Worm (Caenorhabditis elegans): ENCODE measurements around the gene unc-5.

The unc-5 gene

DNA sequence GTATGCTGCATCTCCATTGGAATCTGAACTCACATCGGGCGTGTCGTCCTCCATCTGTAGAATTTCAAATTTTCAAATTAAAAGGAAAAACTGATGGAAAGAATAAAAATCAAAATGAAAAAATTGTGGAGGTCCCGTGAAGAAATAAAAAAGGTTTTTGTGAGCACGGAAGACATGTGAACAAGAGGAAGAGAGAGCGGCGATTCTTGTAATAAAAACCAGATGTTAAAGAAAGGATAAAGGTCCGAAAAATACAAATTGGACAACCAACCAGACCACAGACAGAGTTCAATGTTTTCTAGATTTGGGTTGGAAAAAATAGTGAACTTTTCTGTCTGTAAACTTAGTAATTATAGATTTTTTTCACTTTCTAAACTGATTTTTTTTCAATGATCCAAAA lies at the start of gene unc-5:
unc-5 (minus strand) TSS at position 54 of the 400 bp plus-strand sequence.
- TF ChIP-seq scrt-1 (GFP tag; IDR thresholded peaks at IDR 0.05): no peak

DNA sequence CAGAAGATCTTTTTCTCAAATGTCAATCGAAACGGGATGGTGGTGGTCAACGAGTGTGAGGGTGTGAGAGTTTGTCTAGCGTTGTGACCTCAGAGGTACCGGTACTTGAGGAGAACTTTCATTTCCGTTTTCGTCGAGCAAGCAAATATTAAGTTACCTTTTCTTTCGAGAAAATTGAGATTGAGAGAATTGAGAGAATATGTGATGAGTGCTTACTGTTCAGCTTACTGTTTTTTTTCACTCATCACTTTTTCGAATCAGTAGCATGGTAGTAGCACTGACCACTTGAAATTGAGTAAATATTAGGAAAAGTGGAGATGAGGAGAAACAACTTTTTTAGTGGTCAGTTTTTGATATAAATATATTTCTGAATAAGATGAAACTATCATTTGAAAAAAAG lies 45.9 kb upstream of the unc-5 start, which contains the start of gene T12E12.6:
T12E12.6 (minus strand) TSS at position 101 of the 400 bp plus-strand sequence.
- no peak for TF ChIP-seq ceh-13 (GFP tag; optimal IDR thresholded peaks at IDR 0.05)
- no peak for TF ChIP-seq hnd-1 (tag; optimal IDR thresholded peaks at IDR 0.05)
- TF ChIP-seq tra-4 (tag; optimal IDR thresholded peaks at IDR 0.05): no peak
- no peak for TF ChIP-seq scrt-1 (GFP tag; IDR thresholded peaks at IDR 0.05)
- TF ChIP-seq tbx-11 (GFP tag; IDR thresholded peaks at IDR 0.05): no peak
- no peak for TF ChIP-seq B0310.2 (tag; optimal IDR thresholded peaks at IDR 0.05)

DNA sequence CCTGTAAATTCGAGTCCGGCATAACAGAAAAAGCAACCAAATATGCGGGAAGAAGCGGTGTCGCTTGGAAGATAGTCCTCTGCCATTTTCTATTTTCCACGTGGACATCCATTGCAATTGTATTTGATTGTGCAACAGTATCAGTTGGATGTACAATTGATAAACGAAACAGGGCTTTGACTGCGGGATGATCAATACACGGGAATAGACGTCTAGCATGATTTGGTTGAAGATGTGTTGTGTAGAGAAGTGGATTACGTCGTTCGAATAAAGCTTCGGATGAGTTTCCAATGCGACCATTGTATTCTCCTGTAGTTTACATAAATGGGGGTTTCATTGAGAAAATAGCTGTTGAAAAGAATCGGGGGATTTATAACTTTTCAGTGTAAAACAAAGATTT lies 44.6 kb upstream of the unc-5 start:
- TF ChIP-seq ceh-36 (tag; optimal IDR thresholded peaks at IDR 0.05): no peak
- no peak for TF ChIP-seq hmbx-1 (tag; optimal IDR thresholded peaks at IDR 0.05)
- no peak for TF ChIP-seq sea-1 (GFP tag; conservative IDR thresholded peaks at IDR 0.05)

DNA sequence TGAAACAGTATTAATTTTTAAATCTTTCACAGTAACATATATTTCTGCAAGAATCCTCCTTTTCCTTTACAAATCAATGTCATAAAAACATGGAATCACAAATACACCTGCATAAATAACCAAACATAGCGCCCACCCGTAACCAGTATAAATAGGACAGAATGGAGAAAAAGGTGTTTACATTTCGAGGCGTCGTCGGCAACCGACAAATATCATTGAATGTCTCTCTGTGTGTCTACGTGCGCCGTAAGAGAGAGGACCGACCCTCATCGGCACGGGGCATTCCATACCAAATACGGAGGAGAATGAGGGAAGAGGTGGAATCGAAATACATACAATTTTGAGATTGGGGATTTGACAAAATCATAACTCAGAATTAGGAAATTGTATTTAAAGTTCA lies 37.0 kb upstream of the unc-5 start:
- no peak for TF ChIP-seq hnd-1 (tag; optimal IDR thresholded peaks at IDR 0.05)
- TF ChIP-seq pes-1 (GFP tag; IDR thresholded peaks at IDR 0.05): no peak
- TF ChIP-seq ama-1 (optimal IDR thresholded peaks at IDR 0.05): no peak
- no peak for TF ChIP-seq F13C5.2 (tag; optimal IDR thresholded peaks at IDR 0.05)
- TF ChIP-seq flt-1 (GFP tag; IDR thresholded peaks at IDR 0.05): no peak
- no peak for TF ChIP-seq aly-1 (tag; optimal IDR thresholded peaks at IDR 0.05)
- no peak for TF ChIP-seq sea-1 (GFP tag; conservative IDR thresholded peaks at IDR 0.05)
- no peak for TF ChIP-seq ets-7 (tag; optimal IDR thresholded peaks at IDR 0.05)
- no peak for TF ChIP-seq ceh-13 (GFP tag; optimal IDR thresholded peaks at IDR 0.05)
- no peak for TF ChIP-seq scrt-1 (GFP tag; IDR thresholded peaks at IDR 0.05)
- no peak for TF ChIP-seq hmbx-1 (tag; optimal IDR thresholded peaks at IDR 0.05)
- TF ChIP-seq tra-4 (tag; optimal IDR thresholded peaks at IDR 0.05): no peak
- no peak for TF ChIP-seq tbx-11 (GFP tag; IDR thresholded peaks at IDR 0.05)

DNA sequence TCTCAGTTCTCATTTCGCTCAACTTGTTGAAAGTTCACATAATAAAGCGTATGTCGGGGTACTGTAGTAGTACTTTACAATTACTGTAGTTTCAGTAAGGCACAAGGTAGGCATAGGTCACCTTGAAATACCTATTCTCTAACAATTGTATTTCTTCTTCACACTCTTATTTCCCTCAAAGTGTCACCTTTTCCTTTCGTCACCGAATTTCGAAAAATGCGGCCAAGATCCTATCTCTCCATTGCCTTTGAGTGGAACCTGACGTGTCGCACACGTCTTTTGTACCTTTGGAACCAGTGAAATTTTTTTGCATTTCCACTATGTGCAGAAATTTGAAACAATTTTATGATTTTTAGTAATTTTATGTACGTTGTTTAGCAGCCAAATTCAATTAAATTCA lies 36.2 kb upstream of the unc-5 start:
- TF ChIP-seq ama-1 (optimal IDR thresholded peaks at IDR 0.05) (no peak), hmg-4 (GFP tag; optimal IDR thresholded peaks at IDR 0.05) (no peak), aly-1 (tag; optimal IDR thresholded peaks at IDR 0.05) (no peak), ceh-36 (tag; optimal IDR thresholded peaks at IDR 0.05) (no peak), tbx-37 (GFP tag; conservative IDR thresholded peaks at IDR 0.05) (no peak), sea-1 (GFP tag; conservative IDR thresholded peaks at IDR 0.05) (no peak)

DNA sequence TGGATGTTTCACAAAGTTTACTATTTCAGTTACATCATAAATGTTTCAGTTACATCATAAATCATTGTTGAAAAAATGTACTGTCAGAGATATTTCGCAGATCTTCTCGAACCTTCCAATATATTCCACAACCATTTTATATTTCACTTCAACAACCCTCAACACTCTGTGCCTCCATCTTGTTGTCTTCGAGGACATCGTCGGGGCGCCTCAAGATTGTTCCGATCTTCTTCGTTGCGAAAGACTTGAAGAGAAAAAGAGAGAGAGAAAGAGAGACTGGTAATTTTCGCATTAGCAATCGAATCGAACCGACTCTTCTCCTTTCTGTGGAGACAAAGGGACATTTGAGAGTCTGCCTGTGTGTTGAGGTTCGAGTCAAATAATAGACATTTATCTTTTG lies 35.1 kb upstream of the unc-5 start:
- TF ChIP-seq flt-1 (GFP tag; IDR thresholded peaks at IDR 0.05): no peak
- TF ChIP-seq aly-1 (tag; optimal IDR thresholded peaks at IDR 0.05): no peak
- no peak for TF ChIP-seq tbx-11 (GFP tag; IDR thresholded peaks at IDR 0.05)
- TF ChIP-seq ceh-13 (GFP tag; optimal IDR thresholded peaks at IDR 0.05): no peak
- no peak for TF ChIP-seq hmg-4 (GFP tag; optimal IDR thresholded peaks at IDR 0.05)
- TF ChIP-seq F13C5.2 (tag; optimal IDR thresholded peaks at IDR 0.05): no peak
- TF ChIP-seq ets-7 (tag; optimal IDR thresholded peaks at IDR 0.05): no peak
- no peak for TF ChIP-seq ama-1 (optimal IDR thresholded peaks at IDR 0.05)
- no peak for TF ChIP-seq tbx-37 (GFP tag; conservative IDR thresholded peaks at IDR 0.05)
- TF ChIP-seq hmbx-1 (tag; optimal IDR thresholded peaks at IDR 0.05): no peak
- no peak for TF ChIP-seq tra-4 (tag; optimal IDR thresholded peaks at IDR 0.05)

DNA sequence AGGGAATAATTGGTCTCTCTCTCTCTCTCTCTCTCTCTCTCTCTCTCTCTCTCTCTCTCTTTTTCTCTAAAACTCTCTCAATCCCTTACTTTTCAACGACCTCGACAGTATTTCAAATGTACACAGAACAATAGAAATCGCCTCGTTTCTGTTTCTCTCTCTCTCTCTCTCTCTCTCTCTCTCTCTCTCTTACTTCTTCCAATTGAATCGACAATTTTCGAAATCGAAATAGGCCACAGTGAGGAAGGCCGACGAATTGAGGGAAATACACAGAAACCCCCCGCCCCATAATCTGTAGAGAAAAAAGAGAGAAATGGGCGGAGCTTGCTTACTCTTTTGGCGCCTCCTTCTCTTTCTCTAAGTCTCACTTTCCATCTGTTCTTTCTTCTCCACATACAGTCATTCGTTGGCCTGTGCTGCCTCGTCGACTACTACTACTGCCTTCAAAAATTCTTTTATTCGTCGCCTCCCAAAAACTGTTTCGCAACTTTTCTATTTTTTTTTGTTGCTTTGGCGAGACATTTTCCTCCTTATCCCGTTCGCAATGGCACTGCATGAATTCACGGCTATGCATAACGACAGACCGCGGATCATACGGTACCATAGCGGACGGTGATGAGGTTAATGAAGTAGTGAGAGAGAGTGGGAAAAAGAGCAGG lies 33.5 kb upstream of the unc-5 start:
- TF ChIP-seq ceh-13 (GFP tag; optimal IDR thresholded peaks at IDR 0.05) (no peak), tbx-37 (GFP tag; conservative IDR thresholded peaks at IDR 0.05) (no peak), ets-7 (tag; optimal IDR thresholded peaks at IDR 0.05) (no peak), hmbx-1 (tag; optimal IDR thresholded peaks at IDR 0.05) (no peak), F13C5.2 (tag; optimal IDR thresholded peaks at IDR 0.05) (no peak), aly-1 (tag; optimal IDR thresholded peaks at IDR 0.05) (no peak), hmg-4 (GFP tag; optimal IDR thresholded peaks at IDR 0.05) (no peak), scrt-1 (GFP tag; IDR thresholded peaks at IDR 0.05) (no peak), B0310.2 (tag; optimal IDR thresholded peaks at IDR 0.05) (no peak), hnd-1 (tag; optimal IDR thresholded peaks at IDR 0.05) (no peak), flt-1 (GFP tag; IDR thresholded peaks at IDR 0.05) (no peak), sea-1 (GFP tag; conservative IDR thresholded peaks at IDR 0.05) (no peak), tbx-11 (GFP tag; IDR thresholded peaks at IDR 0.05) (no peak), pes-1 (GFP tag; IDR thresholded peaks at IDR 0.05) (no peak), ceh-36 (tag; optimal IDR thresholded peaks at IDR 0.05) (no peak), ama-1 (optimal IDR thresholded peaks at IDR 0.05) (no peak), tra-4 (tag; optimal IDR thresholded peaks at IDR 0.05) (no peak)

DNA sequence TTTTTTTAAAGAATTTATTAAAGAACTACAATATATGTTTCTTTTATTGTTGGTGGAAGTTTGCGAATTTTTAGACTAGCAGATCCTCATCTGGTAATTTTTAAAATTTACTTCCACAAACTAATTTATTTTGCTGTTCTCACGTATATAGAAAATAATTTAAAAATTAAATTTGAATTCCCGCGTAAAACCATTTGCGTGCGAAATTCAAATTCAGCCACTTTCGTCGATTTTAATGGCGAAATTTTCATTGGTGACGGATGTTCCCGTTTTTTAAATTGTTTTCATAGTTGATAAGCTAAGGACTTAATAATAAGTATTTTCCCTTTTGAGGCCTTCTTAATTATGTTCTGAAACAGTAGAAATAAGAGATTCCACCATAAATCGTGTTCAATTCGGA lies 32.9 kb upstream of the unc-5 start:
- TF ChIP-seq tbx-11 (GFP tag; IDR thresholded peaks at IDR 0.05) (no peak), scrt-1 (GFP tag; IDR thresholded peaks at IDR 0.05) (no peak), flt-1 (GFP tag; IDR thresholded peaks at IDR 0.05) (no peak), aly-1 (tag; optimal IDR thresholded peaks at IDR 0.05) (no peak), tbx-37 (GFP tag; conservative IDR thresholded peaks at IDR 0.05) (no peak), tra-4 (tag; optimal IDR thresholded peaks at IDR 0.05) (no peak), ama-1 (optimal IDR thresholded peaks at IDR 0.05) (no peak), B0310.2 (tag; optimal IDR thresholded peaks at IDR 0.05) (no peak), F13C5.2 (tag; optimal IDR thresholded peaks at IDR 0.05) (no peak), ets-7 (tag; optimal IDR thresholded peaks at IDR 0.05) (no peak), ceh-13 (GFP tag; optimal IDR thresholded peaks at IDR 0.05) (no peak), hmg-4 (GFP tag; optimal IDR thresholded peaks at IDR 0.05) (no peak), pes-1 (GFP tag; IDR thresholded peaks at IDR 0.05) (no peak), hmbx-1 (tag; optimal IDR thresholded peaks at IDR 0.05) (no peak), hnd-1 (tag; optimal IDR thresholded peaks at IDR 0.05) (no peak)
